Worm (Caenorhabditis elegans): ENCODE results near the gene F44G4.7.

DNA sequence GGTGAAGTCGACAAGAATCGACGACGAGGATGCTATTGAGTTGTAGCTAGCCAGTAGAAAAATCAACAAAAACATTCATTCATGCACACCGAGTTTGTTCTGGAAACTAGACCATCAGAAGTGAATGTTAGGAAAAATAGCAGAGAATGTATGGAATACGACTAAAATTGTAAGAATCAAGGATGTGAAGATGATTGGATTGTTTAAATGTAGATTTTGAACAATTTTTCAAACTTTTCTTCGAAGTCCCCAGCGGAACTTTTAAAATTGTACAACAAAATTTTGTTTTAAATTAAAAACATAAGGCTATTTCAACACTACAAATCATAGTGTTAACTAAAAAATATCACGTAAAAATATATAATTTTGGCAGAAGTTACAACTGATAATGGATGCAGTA, 22.3 kb downstream of the F44G4.7 start, which contains the start of gene C18E9.7:
- TF ChIP-seq med-1 (GFP tag; optimal IDR thresholded peaks at IDR 0.05; ENCODE audit: insufficient read depth) (no peak), ztf-23 (GFP tag; IDR thresholded peaks at IDR 0.05) (no peak), flt-1 (GFP tag; IDR thresholded peaks at IDR 0.05) (no peak), T22C8.4 (GFP tag; IDR thresholded peaks at IDR 0.05) (no peak), ztf-29 (GFP tag; IDR thresholded peaks at IDR 0.05) (no peak)

Data from whole organism, midembryonic.